Fruit fly (Drosophila melanogaster): Measurements from ENCODE around the gene Eip74EF.
A peak's percentile ranks its signal among the peaks of the same experiment; 100 is the strongest.

Gene Eip74EF

DNA sequence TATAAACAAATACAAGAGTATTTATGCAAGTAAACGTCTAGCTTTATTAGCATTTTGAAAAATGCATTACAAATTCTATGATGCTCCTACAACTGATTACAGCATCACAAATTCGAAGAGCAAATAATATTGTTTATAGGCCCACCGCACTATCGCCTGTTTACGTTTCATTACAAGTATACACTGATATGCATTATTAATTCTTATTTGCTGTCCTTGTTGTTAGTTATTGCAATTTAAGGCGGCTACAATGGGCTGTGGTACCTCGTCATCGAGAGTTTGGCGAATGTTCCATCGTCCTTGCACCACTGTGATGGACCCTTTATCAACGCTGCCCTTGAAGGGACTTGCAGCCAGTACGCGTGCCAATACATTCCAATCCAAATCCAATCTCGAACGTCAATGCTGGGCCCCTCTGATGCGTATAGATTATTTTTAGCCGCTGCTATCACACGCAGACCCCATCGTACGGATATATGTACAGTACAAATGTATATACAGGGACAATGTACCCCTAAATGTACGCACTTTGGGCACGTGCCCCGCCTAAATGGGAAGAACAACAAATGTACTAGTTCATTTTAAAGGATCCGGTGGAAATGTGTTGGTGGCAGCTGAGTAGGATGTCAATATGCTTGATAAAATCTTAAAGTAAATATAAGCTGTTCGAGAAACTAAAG, 37.7 kb upstream of the Eip74EF start (continued):
- TF ChIP-seq CG5180 (GFP tag; optimal IDR thresholded peaks at IDR 0.05) (no peak), pb (GFP tag; optimal IDR thresholded peaks at IDR 0.05) (no peak), unpg (GFP tag; optimal IDR thresholded peaks at IDR 0.05) (no peak), Hmr (GFP tag; optimal IDR thresholded peaks at IDR 0.05) (no peak), aop (GFP tag; IDR thresholded peaks at IDR 0.05) (no peak), Med (GFP tag) (peak; percentile 65), kni (GFP tag; optimal IDR thresholded peaks at IDR 0.05) (no peak), lbe (GFP tag; optimal IDR thresholded peaks at IDR 0.05) (no peak), tll (GFP tag; optimal IDR thresholded peaks at IDR 0.05) (no peak), CG11085 (GFP tag; IDR thresholded peaks at IDR 0.05) (no peak), CG32532 (GFP tag; IDR thresholded peaks at IDR 0.05) (no peak), Asciz (GFP tag; optimal IDR thresholded peaks at IDR 0.05) (peak; percentile 58), Hey (tag; optimal IDR thresholded peaks at IDR 0.05) (peak; percentile 86), CG8281 (tag; optimal IDR thresholded peaks at IDR 0.05) (no peak), abd-A (tag; optimal IDR thresholded peaks at IDR 0.05) (no peak), CG4328 (GFP tag; optimal IDR thresholded peaks at IDR 0.05) (no peak), toy (GFP tag; IDR thresholded peaks at IDR 0.05) (no peak), Lim3 (GFP tag; IDR thresholded peaks at IDR 0.05) (no peak), Dip2 (GFP tag; IDR thresholded peaks at IDR 0.05) (no peak), CG10321 (GFP tag; IDR thresholded peaks at IDR 0.05) (no peak), CG4730 (GFP tag; IDR thresholded peaks at IDR 0.05) (no peak), Camta (GFP tag; optimal IDR thresholded peaks at IDR 0.05) (no peak), CG4854 (GFP tag; optimal IDR thresholded peaks at IDR 0.05) (no peak), CG11093 (GFP tag; IDR thresholded peaks at IDR 0.05) (no peak), NfI (GFP tag; optimal IDR thresholded peaks at IDR 0.05) (no peak), sc (optimal IDR thresholded peaks at IDR 0.05) (no peak), sc (GFP tag; optimal IDR thresholded peaks at IDR 0.05) (peak; percentile 28), gcm2 (GFP tag; optimal IDR thresholded peaks at IDR 0.05) (no peak), fd102C (GFP tag; optimal IDR thresholded peaks at IDR 0.05) (no peak), croc (GFP tag; conservative IDR thresholded peaks at IDR 0.05) (no peak), CG6813 (GFP tag; optimal IDR thresholded peaks at IDR 0.05) (peak; percentile 45), CG12071 (GFP tag; optimal IDR thresholded peaks at IDR 0.05) (no peak), CG1529 (GFP tag; optimal IDR thresholded peaks at IDR 0.05) (peak; percentile 20), grau (tag; optimal IDR thresholded peaks at IDR 0.05) (no peak), Sry-β (GFP tag; optimal IDR thresholded peaks at IDR 0.05) (no peak), CG9797 (GFP tag; optimal IDR thresholded peaks at IDR 0.05) (no peak), cad (GFP tag; optimal IDR thresholded peaks at IDR 0.05) (no peak), seq (GFP tag; IDR thresholded peaks at IDR 0.05) (0 out of 2 replicates have a peak, but pooled peaks have one; percentile 39), Sox100B (GFP tag; optimal IDR thresholded peaks at IDR 0.05) (no peak), CG31441 (GFP tag; IDR thresholded peaks at IDR 0.05) (no peak), CG7271 (tag; optimal IDR thresholded peaks at IDR 0.05) (no peak), Meics (GFP tag; optimal IDR thresholded peaks at IDR 0.05) (no peak), rib (GFP tag; IDR thresholded peaks at IDR 0.05) (no peak), chm (GFP tag; IDR thresholded peaks at IDR 0.05) (no peak), CG43689 (GFP tag; IDR thresholded peaks at IDR 0.05) (no peak), tap (tag; optimal IDR thresholded peaks at IDR 0.05) (no peak), jumu (GFP tag; optimal IDR thresholded peaks at IDR 0.05) (no peak), CG11247 (GFP tag; IDR thresholded peaks at IDR 0.05) (no peak), prd (optimal IDR thresholded peaks at IDR 0.05) (no peak), prd (GFP tag; IDR thresholded peaks at IDR 0.05) (0 out of 3 replicates have a peak, but pooled peaks have one; percentile 16), ems (GFP tag; optimal IDR thresholded peaks at IDR 0.05) (no peak)
